Worm (Caenorhabditis elegans): ENCODE results near the gene M02B1.4.
A peak's percentile ranks its signal among the peaks of the same experiment; 100 is the strongest.

The M02B1.4 gene

ce11 chrIV:12831609-12832500 is 6.7 kb upstream of the M02B1.4 start (continued):
- TF ChIP-seq snpc-1.3 (tag; optimal IDR thresholded peaks at IDR 0.05; ENCODE audit: insufficient read depth): peak; percentile 66
- no peak for TF ChIP-seq C17E4.6 (GFP tag; IDR thresholded peaks at IDR 0.05)
- peak; percentile 70 for TF ChIP-seq F33H1.4 (GFP tag; IDR thresholded peaks at IDR 0.05)
- TF ChIP-seq ama-1 (optimal IDR thresholded peaks at IDR 0.05): no peak
- no peak for TF ChIP-seq ama-1 (GFP tag; optimal IDR thresholded peaks at IDR 0.05)
- no peak for TF ChIP-seq tbx-9 (tag; optimal IDR thresholded peaks at IDR 0.05; ENCODE audit: borderline replicate concordance)
- TF ChIP-seq ceh-91 (GFP tag; IDR thresholded peaks at IDR 0.05): peak; percentile 76
- no peak for TF ChIP-seq nhr-27 (tag; optimal IDR thresholded peaks at IDR 0.05)
- no peak for TF ChIP-seq nhr-90 (tag; optimal IDR thresholded peaks at IDR 0.05)
- no peak for TF ChIP-seq F39B2.1 (GFP tag; IDR thresholded peaks at IDR 0.05)
- no peak for TF ChIP-seq nhr-120 (GFP tag; IDR thresholded peaks at IDR 0.05)
- TF ChIP-seq lir-1 (GFP tag; conservative IDR thresholded peaks at IDR 0.05): no peak
- TF ChIP-seq F23B12.7 (tag; optimal IDR thresholded peaks at IDR 0.05; ENCODE audit: insufficient read depth): peak; percentile 20
- TF ChIP-seq mcd-1 (GFP tag; IDR thresholded peaks at IDR 0.05): no peak; the same call in 1 of the 2 replicates
- no peak for TF ChIP-seq ccch-3 (GFP tag; optimal IDR thresholded peaks at IDR 0.05)
- TF ChIP-seq D2030.7 (GFP tag; IDR thresholded peaks at IDR 0.05): peak; percentile 73
- TF ChIP-seq nfya-1 (tag; optimal IDR thresholded peaks at IDR 0.05; ENCODE audit: borderline replicate concordance, insufficient read depth): no peak
- TF ChIP-seq B0019.2 (GFP tag; conservative IDR thresholded peaks at IDR 0.05): peak; percentile 95
- no peak for TF ChIP-seq T26A5.8 (tag; optimal IDR thresholded peaks at IDR 0.05)
- 0 out of 2 replicates have a peak, but pooled peaks have one; percentile 32 for TF ChIP-seq rcor-1 (GFP tag; IDR thresholded peaks at IDR 0.05)
- TF ChIP-seq hmg-1.2 (GFP tag; IDR thresholded peaks at IDR 0.05): peak; percentile 20; the same call in 1 of the 2 replicates
- TF ChIP-seq ceh-58 (GFP tag; IDR thresholded peaks at IDR 0.05): no peak
- TF ChIP-seq cebp-2 (GFP tag; IDR thresholded peaks at IDR 0.05): no peak
- peak; percentile 54 for TF ChIP-seq dox-1 (GFP tag; IDR thresholded peaks at IDR 0.05)
- no peak for TF ChIP-seq athp-1 (tag; optimal IDR thresholded peaks at IDR 0.05)
- no peak for TF ChIP-seq madf-10 (tag; optimal IDR thresholded peaks at IDR 0.05)
- peak; percentile 71 for TF ChIP-seq snpc-1.1 (tag; optimal IDR thresholded peaks at IDR 0.05; ENCODE audit: insufficient read depth)
- TF ChIP-seq B0336.3 (GFP tag; IDR thresholded peaks at IDR 0.05): peak; percentile 43; the same call in 1 of the 2 replicates
- TF ChIP-seq egrh-3 (GFP tag; IDR thresholded peaks at IDR 0.05): no peak
- no peak for TF ChIP-seq nhr-179 (tag; optimal IDR thresholded peaks at IDR 0.05)
- no peak for TF ChIP-seq Y53G8AR.9 (GFP tag; conservative IDR thresholded peaks at IDR 0.05)
- no peak for TF ChIP-seq let-526 (GFP tag; IDR thresholded peaks at IDR 0.05)
- no peak for TF ChIP-seq K11D2.4 (GFP tag; IDR thresholded peaks at IDR 0.05)
- TF ChIP-seq F55B11.4 (tag; optimal IDR thresholded peaks at IDR 0.05; ENCODE audit: borderline replicate concordance, insufficient read depth): no peak
- TF ChIP-seq Y56A3A.18 (GFP tag; IDR thresholded peaks at IDR 0.05): no peak
- no peak for TF ChIP-seq ZK185.1 (tag; optimal IDR thresholded peaks at IDR 0.05; ENCODE audit: poor library complexity, severe bottlenecking)
- 0 out of 2 replicates have a peak, but pooled peaks have one; percentile 36 for TF ChIP-seq attf-6 (GFP tag; IDR thresholded peaks at IDR 0.05)
- TF ChIP-seq lsy-27 (tag; optimal IDR thresholded peaks at IDR 0.05; ENCODE audit: borderline replicate concordance, insufficient read depth): no peak
- no peak for TF ChIP-seq ztf-6 (GFP tag; IDR thresholded peaks at IDR 0.05)
- peak; percentile 95 for TF ChIP-seq lsl-1 (GFP tag; optimal IDR thresholded peaks at IDR 0.05)
- TF ChIP-seq pbrm-1 (GFP tag; IDR thresholded peaks at IDR 0.05): no peak
- TF ChIP-seq ztf-28 (GFP tag; IDR thresholded peaks at IDR 0.05): no peak
- TF ChIP-seq egl-44 (GFP tag; IDR thresholded peaks at IDR 0.05): no peak
- TF ChIP-seq nhr-80 (tag; optimal IDR thresholded peaks at IDR 0.05): no peak
- TF ChIP-seq bed-2 (GFP tag; IDR thresholded peaks at IDR 0.05): no peak
- peak; percentile 66 for TF ChIP-seq madf-8 (GFP tag; conservative IDR thresholded peaks at IDR 0.05)
